Worm (Caenorhabditis elegans) whole organism, late embryonic: ENCODE measurements around the gene F44D12.16.

Experiments used
- C38D4.7 ChIP-seq: fragments of 200-800 bp; sonication (Bioruptor generic); optimal IDR thresholded peaks from 2 replicates; lab custom pipeline; 2018; ENCODE audit warnings: mild to moderate bottlenecking, missing genetic modification characterization, moderate library complexity, missing compliant biosample characterization
- F13H6.1 ChIP-seq: sonication (generic microtip); optimal IDR thresholded peaks from 2 replicates; lab custom pipeline; 2016; ENCODE audit warnings: missing genetic modification characterization, missing compliant biosample characterization
- K09A11.1 ChIP-seq: sonication (generic microtip); optimal IDR thresholded peaks from 2 replicates; lab custom pipeline; 2017; ENCODE audit warnings: antibody characterized with exemption, mild to moderate bottlenecking, missing genetic modification characterization, missing compliant biosample characterization; ENCODE audit not compliant: insufficient read depth
- ahr-1 ChIP-seq: sonication (generic microtip); optimal IDR thresholded peaks from 2 replicates; lab custom pipeline; 2016; ENCODE audit warnings: missing genetic modification characterization, missing compliant biosample characterization
- ceh-14 ChIP-seq: sonication (generic microtip); optimal IDR thresholded peaks from 2 replicates; lab custom pipeline; 2016; ENCODE audit warnings: missing genotype, missing genetic modification characterization, missing compliant biosample characterization
- ceh-19 ChIP-seq: fragments of 200-800 bp; sonication (Bioruptor generic); optimal IDR thresholded peaks from 2 replicates; lab custom pipeline; 2018; ENCODE audit warnings: mild to moderate bottlenecking, missing genetic modification characterization, missing compliant biosample characterization
- ceh-2 ChIP-seq: sonication (generic microtip); optimal IDR thresholded peaks from 2 replicates; lab custom pipeline; 2016; ENCODE audit warnings: missing genotype, missing genetic modification characterization, missing compliant biosample characterization
- ceh-24 ChIP-seq: sonication (generic microtip); optimal IDR thresholded peaks from 2 replicates; lab custom pipeline; 2016; ENCODE audit warnings: mild to moderate bottlenecking, missing genetic modification characterization, missing compliant biosample characterization
- ceh-30 ChIP-seq: fragments of 150-350 bp; optimal IDR thresholded peaks from 2 replicates; lab custom pipeline; 2014; ENCODE audit warnings: missing biosample characterization, missing genetic modification characterization
- ceh-31 ChIP-seq: sonication (generic microtip); optimal IDR thresholded peaks from 2 replicates; lab custom pipeline; 2016; ENCODE audit warnings: missing genetic modification characterization, missing compliant biosample characterization
- ceh-48 ChIP-seq: sonication (generic microtip); optimal IDR thresholded peaks from 2 replicates; lab custom pipeline; 2016; ENCODE audit warnings: missing genetic modification characterization, inconsistent platforms, missing compliant biosample characterization
- che-1 ChIP-seq: sonication (generic microtip); optimal IDR thresholded peaks from 2 replicates; lab custom pipeline; 2016; ENCODE audit warnings: mild to moderate bottlenecking, missing genetic modification characterization, missing compliant biosample characterization
- dmd-4 ChIP-seq: sonication (generic microtip); optimal IDR thresholded peaks from 2 replicates; lab custom pipeline; 2016; ENCODE audit warnings: borderline replicate concordance, missing genetic modification characterization, missing compliant biosample characterization
- elt-4 ChIP-seq: sonication (generic microtip); optimal IDR thresholded peaks from 2 replicates; lab custom pipeline; 2016; ENCODE audit warnings: missing genetic modification characterization, missing compliant biosample characterization
- ets-4 ChIP-seq: sonication (generic microtip); optimal IDR thresholded peaks from 2 replicates; lab custom pipeline; 2016; ENCODE audit warnings: missing genetic modification characterization, missing compliant biosample characterization
- eyg-1 ChIP-seq: sonication (generic microtip); optimal IDR thresholded peaks from 2 replicates; lab custom pipeline; 2016; ENCODE audit warnings: missing genotype, missing genetic modification characterization, missing compliant biosample characterization
- fax-1 ChIP-seq: sonication (generic microtip); optimal IDR thresholded peaks from 2 replicates; lab custom pipeline; 2016; ENCODE audit warnings: missing genotype, missing genetic modification characterization, missing compliant biosample characterization
- fkh-10 ChIP-seq: fragments of 150-350 bp; optimal IDR thresholded peaks from 2 replicates; lab custom pipeline; 2014; ENCODE audit warnings: missing biosample characterization, missing genetic modification reagents, missing genetic modification characterization
- fkh-6 ChIP-seq: sonication (generic microtip); optimal IDR thresholded peaks from 2 replicates; lab custom pipeline; 2016; ENCODE audit warnings: missing genetic modification characterization, missing compliant biosample characterization
- gmeb-2 ChIP-seq: sonication (generic microtip); optimal IDR thresholded peaks from 2 replicates; lab custom pipeline; 2016; ENCODE audit warnings: missing genetic modification characterization, inconsistent platforms, missing compliant biosample characterization
- hlh-13 ChIP-seq: fragments of 200-800 bp; sonication (Bioruptor generic); optimal IDR thresholded peaks from 2 replicates; lab custom pipeline; 2018; ENCODE audit warnings: mild to moderate bottlenecking, missing genetic modification characterization, missing compliant biosample characterization
- hlh-15 ChIP-seq: sonication (generic microtip); optimal IDR thresholded peaks from 2 replicates; lab custom pipeline; 2016; ENCODE audit warnings: missing genetic modification characterization, missing compliant biosample characterization
- hlh-30 ChIP-seq: sonication (generic microtip); optimal IDR thresholded peaks from 2 replicates; lab custom pipeline; 2017; ENCODE audit warnings: antibody characterized with exemption, missing genetic modification characterization, missing compliant biosample characterization; ENCODE audit not compliant: insufficient read depth
- hlh-8 ChIP-seq: sonication (generic microtip); optimal IDR thresholded peaks from 2 replicates; lab custom pipeline; 2016; ENCODE audit warnings: missing genotype, missing genetic modification characterization, missing compliant biosample characterization
- lim-6 ChIP-seq: sonication (generic microtip); optimal IDR thresholded peaks from 2 replicates; lab custom pipeline; 2016; ENCODE audit warnings: missing genetic modification characterization, missing compliant biosample characterization
- lin-11 ChIP-seq: fragments of 200-800 bp; sonication (Bioruptor generic); optimal IDR thresholded peaks from 2 replicates; lab custom pipeline; 2018; ENCODE audit warnings: mild to moderate bottlenecking, missing genetic modification characterization, missing compliant biosample characterization
- madf-2 ChIP-seq: sonication (generic microtip); optimal IDR thresholded peaks from 2 replicates; lab custom pipeline; 2017; ENCODE audit warnings: missing genetic modification characterization, missing compliant biosample characterization
- mec-3 ChIP-seq: sonication (generic microtip); optimal IDR thresholded peaks from 2 replicates; lab custom pipeline; 2016; ENCODE audit warnings: borderline replicate concordance, missing genetic modification characterization, missing compliant biosample characterization
- nhr-232 ChIP-seq: sonication (generic microtip); optimal IDR thresholded peaks from 2 replicates; lab custom pipeline; 2016; ENCODE audit warnings: missing genetic modification characterization, missing compliant biosample characterization
- odd-2 ChIP-seq: sonication (generic microtip); optimal IDR thresholded peaks from 2 replicates; lab custom pipeline; 2017; ENCODE audit warnings: antibody characterized with exemption, mild to moderate bottlenecking, missing genetic modification characterization, missing compliant biosample characterization
- pha-2 ChIP-seq: sonication (generic microtip); optimal IDR thresholded peaks from 2 replicates; lab custom pipeline; 2017; ENCODE audit warnings: mild to moderate bottlenecking, missing genetic modification characterization, missing compliant biosample characterization
- rnt-1 ChIP-seq: sonication (generic microtip); optimal IDR thresholded peaks from 2 replicates; lab custom pipeline; 2016; ENCODE audit warnings: missing genetic modification characterization, missing compliant biosample characterization
- sdc-2 ChIP-seq: sonication (generic microtip); optimal IDR thresholded peaks from 2 replicates; lab custom pipeline; 2016; ENCODE audit warnings: missing genotype, missing genetic modification characterization, missing compliant biosample characterization
- ttx-3 ChIP-seq: sonication (generic microtip); optimal IDR thresholded peaks from 2 replicates; lab custom pipeline; 2016; ENCODE audit warnings: missing genetic modification reagents, missing genetic modification characterization, missing compliant biosample characterization
- unc-3 ChIP-seq, 2 experiments: fragments of 200-800 bp in 1 of 2; sonication (Bioruptor generic) in 1 of 2; sonication (generic microtip) in 1 of 2; conservative IDR thresholded peaks in 1 of 2; optimal IDR thresholded peaks in 1 of 2; 2 replicates each; pipeline versions ENCODE4 v1.3.6 to Lab custom; 2016 to 2022; ENCODE audit warnings: missing compliant biosample characterization in 2 of 2, missing genetic modification characterization in 2 of 2, missing genetic modification reagents in 1 of 2
- unc-42 ChIP-seq: sonication (generic microtip); optimal IDR thresholded peaks from 2 replicates; lab custom pipeline; 2016; ENCODE audit warnings: missing genotype, missing genetic modification characterization, missing compliant biosample characterization
- unc-86 ChIP-seq: sonication (generic microtip); optimal IDR thresholded peaks from 2 replicates; lab custom pipeline; 2016; ENCODE audit warnings: missing genetic modification characterization, missing compliant biosample characterization

Gene F44D12.16

ce11 chrIV:10021283-10021682 lies 7.6 kb upstream of the F44D12.16 start, which contains the start of gene F44D12.19:
Gene F44D12.19, plus strand, starts transcription at chrIV:10021583.
- TF ChIP-seq lim-6 (tag; lab: Kevin White, UChicago) (no peak), sdc-2 (tag; lab: Kevin White, UChicago) (no peak), unc-86 (tag; lab: Kevin White, UChicago) (no peak), ceh-19 (no peak), hlh-8 (tag; lab: Kevin White, UChicago) (no peak), F13H6.1 (no peak), unc-3 (GFP tag; conservative IDR thresholded peaks at IDR 0.05; lab: Robert Waterston, UW) (no peak), unc-3 (tag; optimal IDR thresholded peaks at IDR 0.05; lab: Kevin White, UChicago) (no peak), fax-1 (no peak), elt-4 (no peak), unc-42 (tag; lab: Kevin White, UChicago) (no peak), ttx-3 (tag; lab: Kevin White, UChicago) (no peak), dmd-4 (tag; lab: Kevin White, UChicago) (no peak), ceh-31 (no peak), ceh-30 (tag; lab: Kevin White, UChicago) (no peak), fkh-10 (GFP tag; lab: Kevin White, UChicago) (no peak), madf-2 (tag; lab: Kevin White, UChicago) (no peak), pha-2 (tag; lab: Kevin White, UChicago) (no peak), ets-4 (no peak)

DNA sequence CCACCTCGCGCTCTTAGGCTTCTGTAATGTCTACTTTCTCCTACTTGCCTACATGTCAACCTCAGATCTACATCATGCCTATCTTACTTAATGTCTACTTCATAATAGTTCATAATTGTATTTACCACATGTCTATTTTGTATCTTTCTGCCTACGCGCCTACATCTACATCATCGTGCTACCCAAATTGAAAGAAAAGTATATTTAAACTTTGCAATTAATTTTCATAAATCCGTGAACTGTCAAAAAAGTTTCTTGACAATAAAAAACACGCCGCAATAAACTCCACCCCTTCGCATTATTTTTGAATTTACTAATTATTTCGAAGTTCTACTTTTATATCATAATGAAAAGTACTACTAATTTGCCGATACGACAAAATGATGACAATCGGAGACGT lies 5.9 kb upstream of the F44D12.16 start, which contains the start of gene F44D12.8:
Gene F44D12.8, plus strand, starts transcription at position 301 of the 400 bp plus-strand sequence.
- no peak for TF ChIP-seq ceh-31
- no peak for TF ChIP-seq lim-6 (tag; lab: Kevin White, UChicago)
- TF ChIP-seq fkh-6: no peak
- TF ChIP-seq mec-3 (tag; lab: Kevin White, UChicago): no peak
- no peak for TF ChIP-seq ttx-3 (tag; lab: Kevin White, UChicago)
- no peak for TF ChIP-seq hlh-8 (tag; lab: Kevin White, UChicago)
- TF ChIP-seq ahr-1 (tag; lab: Kevin White, UChicago): no peak
- TF ChIP-seq nhr-232: no peak
- TF ChIP-seq gmeb-2 (tag; lab: Kevin White, UChicago): no peak
- no peak for TF ChIP-seq ceh-24 (tag; lab: Kevin White, UChicago)
- no peak for TF ChIP-seq dmd-4 (tag; lab: Kevin White, UChicago)

- TF ChIP-seq K09A11.1 (tag; lab: Kevin White, UChicago) (no peak), unc-3 (GFP tag; conservative IDR thresholded peaks at IDR 0.05; lab: Robert Waterston, UW) (no peak), unc-3 (tag; optimal IDR thresholded peaks at IDR 0.05; lab: Kevin White, UChicago) (no peak), ceh-2 (tag; lab: Kevin White, UChicago) (no peak), F13H6.1 (no peak), ceh-48 (tag; lab: Kevin White, UChicago) (no peak), ahr-1 (tag; lab: Kevin White, UChicago) (no peak), eyg-1 (tag; lab: Kevin White, UChicago) (no peak), ets-4 (no peak), ceh-14 (tag; lab: Kevin White, UChicago) (no peak)
- TF ChIP-seq, all 69 proteins: peak for 0
These were observed 2.8 kb upstream of the F44D12.16 start for ce11 chrIV:10026129-10026528.

ce11 chrIV:10027566-10027965 lies 1.3 kb upstream of the F44D12.16 start, which contains the start of gene gipc-2:
Gene gipc-2, minus strand, starts transcription at chrIV:10027666.
- TF ChIP-seq ceh-48 (tag; lab: Kevin White, UChicago) (no peak), lim-6 (tag; lab: Kevin White, UChicago) (no peak)

DNA sequence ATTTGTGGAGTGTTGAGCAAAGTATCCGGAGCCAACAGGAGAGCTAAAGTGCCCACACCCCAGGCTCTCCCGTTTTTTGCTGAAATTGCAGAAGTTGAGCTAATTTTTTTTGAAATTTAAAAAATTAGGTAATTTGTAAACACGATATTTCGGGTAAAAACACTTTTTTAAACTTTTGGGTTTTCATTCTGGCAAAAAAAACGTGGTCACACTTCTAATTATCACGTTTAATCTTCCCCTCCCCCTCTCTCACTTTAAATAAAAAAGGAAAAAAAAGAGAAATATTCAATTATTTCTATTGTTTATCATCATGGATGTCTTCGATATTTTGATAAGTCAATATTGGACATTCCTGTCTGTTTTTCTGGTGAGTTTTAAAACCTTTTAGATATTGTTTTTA lies 4.2 kb downstream of the F44D12.16 start, which contains the start of gene F44D12.6:
Gene F44D12.6, plus strand, starts transcription at position 301 of the 400 bp plus-strand sequence.
- TF ChIP-seq hlh-13 (GFP tag; lab: Kevin White, UChicago): no peak
- no peak for TF ChIP-seq C38D4.7
- TF ChIP-seq odd-2: no peak
- TF ChIP-seq che-1 (tag; lab: Kevin White, UChicago): no peak
- no peak for TF ChIP-seq fkh-6
- TF ChIP-seq hlh-15 (tag; lab: Kevin White, UChicago): no peak
- no peak for TF ChIP-seq lin-11 (tag; lab: Kevin White, UChicago)
- TF ChIP-seq ceh-30 (tag; lab: Kevin White, UChicago): no peak
- TF ChIP-seq K09A11.1 (tag; lab: Kevin White, UChicago): no peak
- no peak for TF ChIP-seq ceh-2 (tag; lab: Kevin White, UChicago)
- no peak for TF ChIP-seq hlh-30
- no peak for TF ChIP-seq rnt-1 (tag; lab: Kevin White, UChicago)
- TF ChIP-seq unc-42 (tag; lab: Kevin White, UChicago): no peak
- no peak for TF ChIP-seq dmd-4 (tag; lab: Kevin White, UChicago)
- no peak for TF ChIP-seq lim-6 (tag; lab: Kevin White, UChicago)
- TF ChIP-seq sdc-2 (tag; lab: Kevin White, UChicago): no peak
